Fruit fly (Drosophila melanogaster) whole organism, adult: Measurements from ENCODE around the gene CG6785.

Source experiments
- CG33017 ChIP-seq: fragments of 200-800 bp; sonication (Bioruptor generic); optimal IDR thresholded peaks from 2 replicates; lab custom pipeline; 2018; ENCODE audit warnings: missing biosample characterization, mild to moderate bottlenecking, missing genetic modification characterization, moderate library complexity
- kay ChIP-seq: fragments of 200-800 bp; sonication (Bioruptor generic); peaks from one replicate; lab custom pipeline; 2016; ENCODE audit warnings: missing biosample characterization, missing genetic modification characterization, borderline replicate concordance
- tj ChIP-seq: fragments of 200-800 bp; sonication (Bioruptor generic); optimal IDR thresholded peaks from 3 replicates; lab custom pipeline; 2017; ENCODE audit warnings: missing biosample characterization, mild to moderate bottlenecking, missing genetic modification characterization, moderate library complexity

- TF ChIP-seq tj (GFP tag; lab: Kevin White, UChicago), result no peak
- TF ChIP-seq CG33017, result no peak
- no peak for TF ChIP-seq kay (GFP tag; lab: Kevin White, UChicago)
Observed at dm6 chr2L:12046856-12047230, 1.8 kb upstream of the CG6785 start.
